Worm (Caenorhabditis elegans) whole organism, L1 larva: ENCODE results near the gene C26E1.1.

Experiments
- F16B12.6 ChIP-seq: fragments of 150-350 bp; optimal IDR thresholded peaks from 2 replicates; lab custom pipeline; 2014; ENCODE audit warnings: missing biosample characterization, missing genetic modification characterization
- ama-1 ChIP-seq: fragments of 150-350 bp; optimal IDR thresholded peaks from 2 replicates; lab custom pipeline; 2014
- isw-1 ChIP-seq: fragments of 200-800 bp; sonication (Bioruptor generic); IDR thresholded peaks from 2 replicates; pipeline ENCODE4 v1.3.6; 2022; ENCODE audit warnings: missing genetic modification characterization, missing compliant biosample characterization
- lin-39 ChIP-seq: fragments of 150-350 bp; optimal IDR thresholded peaks from 2 replicates; lab custom pipeline; 2014; ENCODE audit warnings: missing biosample characterization, missing genetic modification reagents, missing genetic modification characterization
- mep-1 ChIP-seq: fragments of 150-350 bp; optimal IDR thresholded peaks from 2 replicates; lab custom pipeline; 2014; ENCODE audit warnings: missing biosample characterization, missing genetic modification characterization
- nhr-20 ChIP-seq: sonication (generic microtip); optimal IDR thresholded peaks from 2 replicates; lab custom pipeline; 2016; ENCODE audit warnings: mild to moderate bottlenecking, missing genetic modification characterization, missing compliant biosample characterization
- nhr-77 ChIP-seq: fragments of 150-350 bp; optimal IDR thresholded peaks from 2 replicates; lab custom pipeline; 2014; ENCODE audit warnings: missing biosample characterization, missing genetic modification characterization
- rnt-1 ChIP-seq: sonication (generic microtip); optimal IDR thresholded peaks from 2 replicates; lab custom pipeline; 2016; ENCODE audit warnings: mild to moderate bottlenecking, missing genetic modification characterization, moderate library complexity, missing compliant biosample characterization
- skn-1 ChIP-seq: fragments of 150-350 bp; optimal IDR thresholded peaks from 2 replicates; lab custom pipeline; 2014; ENCODE audit warnings: missing biosample characterization, missing genetic modification characterization
- ztf-4 ChIP-seq: fragments of 150-350 bp; optimal IDR thresholded peaks from 2 replicates; lab custom pipeline; 2014; ENCODE audit warnings: missing biosample characterization, missing genetic modification characterization

DNA sequence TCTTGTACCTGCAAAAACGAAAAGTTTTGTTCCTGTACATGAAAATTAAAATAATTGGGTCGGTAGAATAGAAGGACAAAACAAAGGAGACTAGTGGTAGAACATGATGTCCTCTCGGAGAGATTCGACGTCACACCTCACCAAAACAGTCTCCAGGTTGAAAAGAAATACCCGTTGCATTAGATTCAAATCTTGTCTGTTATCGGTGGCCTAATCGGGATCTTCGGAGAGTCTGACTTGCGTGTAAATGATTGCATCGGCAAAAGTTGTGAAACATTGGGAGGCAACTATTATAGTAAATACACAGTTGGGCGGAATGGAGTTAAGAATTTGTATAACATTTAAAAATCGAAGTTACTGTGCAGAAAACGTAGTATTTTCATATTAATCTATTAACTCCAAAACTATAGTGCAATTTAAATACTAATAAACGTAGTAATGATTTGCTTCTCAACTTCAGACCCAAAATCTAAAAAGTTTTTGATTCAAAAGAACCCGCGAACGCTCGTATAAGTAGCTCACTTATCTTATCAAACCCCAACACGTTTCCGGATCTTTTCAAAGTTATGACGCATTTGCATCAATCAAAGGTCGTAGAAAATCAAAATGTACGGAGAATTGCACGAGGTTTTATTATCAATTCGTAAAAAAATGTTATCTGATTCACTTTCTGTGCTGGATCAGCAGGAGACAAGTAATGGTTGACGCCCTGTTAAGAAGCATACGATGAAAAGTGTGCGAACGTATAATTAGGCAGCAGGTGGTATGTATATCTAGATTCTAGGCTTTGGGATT, 36.3 kb downstream of the C26E1.1 start, which contains the start of gene nhr-168:
- TF ChIP-seq F16B12.6 (tag; lab: Kevin White, UChicago) (no peak), mep-1 (no peak), nhr-77 (tag; lab: Kevin White, UChicago) (no peak), rnt-1 (tag; lab: Kevin White, UChicago) (peak; percentile 12), ama-1 (lab: Kevin White, UChicago) (no peak), isw-1 (GFP tag; lab: Robert Waterston, UW) (no peak), ztf-4 (tag; lab: Kevin White, UChicago) (no peak), skn-1 (no peak), lin-39 (tag; lab: Kevin White, UChicago) (no peak), nhr-20 (tag; lab: Kevin White, UChicago) (peak; percentile 5)
